Worm (Caenorhabditis elegans) whole organism, L1 larva: ENCODE measurements around the gene R04E5.9.
A peak's percentile ranks its signal among the peaks of the same experiment; 100 is the strongest.

Source experiments
- F16B12.6 ChIP-seq: fragments of 150-350 bp; optimal IDR thresholded peaks from 2 replicates; lab custom pipeline; 2014; ENCODE audit warnings: missing biosample characterization, missing genetic modification characterization
- Y116A8C.19 ChIP-seq: sonication (generic microtip); optimal IDR thresholded peaks from 2 replicates; lab custom pipeline; 2016; ENCODE audit warnings: missing compliant biosample characterization, missing genetic modification characterization, borderline replicate concordance
- ceh-8 ChIP-seq: fragments of 200-800 bp; sonication (Bioruptor generic); optimal IDR thresholded peaks from 2 replicates; lab custom pipeline; 2018; ENCODE audit warnings: mild to moderate bottlenecking, missing genetic modification characterization, moderate library complexity, missing compliant biosample characterization
- ceh-82 ChIP-seq, 3 experiments: fragments of 150-350 bp in 1 of 3; sonication (generic microtip) in 2 of 3; optimal IDR thresholded peaks; 2 replicates each; lab custom pipeline; 2014 to 2017; ENCODE audit warnings: missing biosample characterization in 3 of 3, missing genetic modification characterization in 3 of 3
- ceh-90 ChIP-seq: sonication (generic microtip); optimal IDR thresholded peaks from 2 replicates; lab custom pipeline; 2016; ENCODE audit warnings: missing genetic modification characterization, missing compliant biosample characterization
- ces-1 ChIP-seq: fragments of 150-350 bp; optimal IDR thresholded peaks from 2 replicates; lab custom pipeline; 2014; ENCODE audit warnings: missing biosample characterization, missing genetic modification reagents, missing genetic modification characterization
- efl-1 ChIP-seq, 4 experiments: fragments of 150-350 bp; optimal IDR thresholded peaks in 3 of 4; peaks in 1 of 4; 1 replicate in 1 of 4; 2 replicates in 3 of 4; lab custom pipeline; 2014; ENCODE audit warnings: missing biosample characterization in 2 of 4, missing genetic modification characterization in 2 of 4, missing genetic modification reagents in 2 of 4
- efl-3 ChIP-seq: fragments of 200-800 bp; sonication (Bioruptor generic); optimal IDR thresholded peaks from 2 replicates; lab custom pipeline; 2018; ENCODE audit warnings: mild to moderate bottlenecking, missing genetic modification characterization, missing compliant biosample characterization
- egl-27 ChIP-seq, 2 experiments: fragments of 150-350 bp in 1 of 2; sonication (generic microtip); optimal IDR thresholded peaks; 3 replicates each; lab custom pipeline; 2017 to 2018; ENCODE audit warnings: missing biosample characterization in 2 of 2, missing genetic modification characterization in 2 of 2, missing genetic modification reagents in 2 of 2
- elt-2 ChIP-seq: sonication (generic microtip); optimal IDR thresholded peaks from 2 replicates; lab custom pipeline; 2016; ENCODE audit warnings: missing genetic modification characterization, mild to moderate bottlenecking, inconsistent platforms, missing compliant biosample characterization, missing genetic modification reagents
- ets-5 ChIP-seq: fragments of 200-800 bp; sonication (Bioruptor generic); IDR thresholded peaks from 2 replicates; pipeline ENCODE4 v1.3.6; 2022; ENCODE audit warnings: missing genetic modification characterization, missing compliant biosample characterization
- fkh-10 ChIP-seq: sonication (generic microtip); optimal IDR thresholded peaks from 2 replicates; lab custom pipeline; 2017; ENCODE audit warnings: missing biosample characterization, missing genetic modification reagents, missing genetic modification characterization
- fkh-8 ChIP-seq: sonication (generic microtip); optimal IDR thresholded peaks from 2 replicates; lab custom pipeline; 2016; ENCODE audit warnings: mild to moderate bottlenecking, missing genetic modification characterization, missing compliant biosample characterization
- hlh-17 ChIP-seq: fragments of 200-800 bp; sonication (Bioruptor generic); optimal IDR thresholded peaks from 2 replicates; lab custom pipeline; 2018; ENCODE audit warnings: missing genetic modification characterization, mild to moderate bottlenecking, missing compliant biosample characterization, moderate library complexity, borderline replicate concordance
- hlh-4 ChIP-seq: sonication (generic microtip); optimal IDR thresholded peaks from 2 replicates; lab custom pipeline; 2016; ENCODE audit warnings: mild to moderate bottlenecking, missing genetic modification characterization, missing compliant biosample characterization
- irx-1 ChIP-seq: sonication (generic microtip); optimal IDR thresholded peaks from 2 replicates; lab custom pipeline; 2016; ENCODE audit warnings: missing genetic modification characterization, missing compliant biosample characterization
- jun-1 ChIP-seq: fragments of 150-350 bp; optimal IDR thresholded peaks from 2 replicates; lab custom pipeline; 2014; ENCODE audit warnings: missing biosample characterization, missing genetic modification reagents, missing genetic modification characterization
- lin-35 ChIP-seq, 2 experiments: fragments of 150-350 bp; optimal IDR thresholded peaks; 2 replicates each; lab custom pipeline; 2014; ENCODE audit warnings: missing biosample characterization in 2 of 2, missing genetic modification characterization in 2 of 2, missing genetic modification reagents in 2 of 2
- mab-9 ChIP-seq: fragments of 200-800 bp; sonication (Bioruptor generic); IDR thresholded peaks from 2 replicates; pipeline ENCODE4 v1.3.6; 2022; ENCODE audit warnings: missing genetic modification reagents, missing genetic modification characterization, missing compliant biosample characterization
- mep-1 ChIP-seq: fragments of 150-350 bp; optimal IDR thresholded peaks from 2 replicates; lab custom pipeline; 2014; ENCODE audit warnings: missing biosample characterization, missing genetic modification characterization
- nhr-19 ChIP-seq: fragments of 200-800 bp; sonication (Bioruptor generic); conservative IDR thresholded peaks from 2 replicates; pipeline ENCODE4 v1.3.6; 2022; ENCODE audit warnings: missing genetic modification characterization, missing compliant biosample characterization
- nhr-20 ChIP-seq: sonication (generic microtip); optimal IDR thresholded peaks from 2 replicates; lab custom pipeline; 2016; ENCODE audit warnings: mild to moderate bottlenecking, missing genetic modification characterization, missing compliant biosample characterization
- nhr-237 ChIP-seq: fragments of 150-350 bp; optimal IDR thresholded peaks from 2 replicates; lab custom pipeline; 2014; ENCODE audit warnings: missing biosample characterization, missing genetic modification characterization
- nhr-28 ChIP-seq: fragments of 150-350 bp; optimal IDR thresholded peaks from 2 replicates; lab custom pipeline; 2014; ENCODE audit warnings: missing biosample characterization, missing genetic modification characterization
- nhr-71 ChIP-seq: sonication (generic microtip); optimal IDR thresholded peaks from 2 replicates; lab custom pipeline; 2016; ENCODE audit warnings: mild to moderate bottlenecking, missing genetic modification characterization, moderate library complexity, missing compliant biosample characterization
- nhr-76 ChIP-seq: sonication (generic microtip); optimal IDR thresholded peaks from 2 replicates; lab custom pipeline; 2017; ENCODE audit warnings: missing biosample characterization, missing genetic modification characterization
- nhr-85 ChIP-seq: sonication (generic microtip); peaks from one replicate; lab custom pipeline; 2016; ENCODE audit warnings: missing genetic modification characterization, inconsistent platforms, missing compliant biosample characterization
- pax-3 ChIP-seq: fragments of 200-800 bp; sonication (Bioruptor generic); optimal IDR thresholded peaks from 2 replicates; lab custom pipeline; 2018; ENCODE audit warnings: mild to moderate bottlenecking, missing genetic modification characterization, moderate library complexity, missing compliant biosample characterization
- rnt-1 ChIP-seq: sonication (generic microtip); optimal IDR thresholded peaks from 2 replicates; lab custom pipeline; 2016; ENCODE audit warnings: mild to moderate bottlenecking, missing genetic modification characterization, moderate library complexity, missing compliant biosample characterization
- skn-1 ChIP-seq: fragments of 150-350 bp; optimal IDR thresholded peaks from 2 replicates; lab custom pipeline; 2014; ENCODE audit warnings: missing biosample characterization, missing genetic modification characterization
- snu-23 ChIP-seq: sonication (generic microtip); optimal IDR thresholded peaks from 2 replicates; lab custom pipeline; 2016; ENCODE audit warnings: missing genetic modification characterization, missing compliant biosample characterization
- sptf-1 ChIP-seq: fragments of 150-350 bp; optimal IDR thresholded peaks from 2 replicates; lab custom pipeline; 2014; ENCODE audit warnings: missing biosample characterization, missing genetic modification characterization
- sup-37 ChIP-seq: fragments of 200-800 bp; sonication (Bioruptor generic); optimal IDR thresholded peaks from 2 replicates; lab custom pipeline; 2018; ENCODE audit warnings: mild to moderate bottlenecking, missing genetic modification characterization, missing compliant biosample characterization
- tbx-2 ChIP-seq: sonication (generic microtip); optimal IDR thresholded peaks from 2 replicates; lab custom pipeline; 2016; ENCODE audit warnings: missing genetic modification characterization, missing compliant biosample characterization
- tlp-1 ChIP-seq: fragments of 150-350 bp; optimal IDR thresholded peaks from 2 replicates; lab custom pipeline; 2014; ENCODE audit warnings: missing biosample characterization, missing genetic modification characterization
- unc-130 ChIP-seq: fragments of 150-350 bp; optimal IDR thresholded peaks from 2 replicates; lab custom pipeline; 2017; ENCODE audit warnings: missing biosample characterization, missing genetic modification characterization, inconsistent platforms
- unc-86 ChIP-seq: sonication (generic microtip); optimal IDR thresholded peaks from 2 replicates; lab custom pipeline; 2016; ENCODE audit warnings: missing genetic modification characterization, missing compliant biosample characterization
- zag-1 ChIP-seq: fragments of 150-350 bp; optimal IDR thresholded peaks from 2 replicates; lab custom pipeline; 2014; ENCODE audit warnings: missing biosample characterization, missing genetic modification characterization
- ztf-11 ChIP-seq, 2 experiments: sonication (generic microtip); optimal IDR thresholded peaks; 2 replicates each; lab custom pipeline; 2016 to 2017; ENCODE audit warnings: missing genetic modification characterization in 2 of 2, missing biosample characterization in 1 of 2, missing compliant biosample characterization in 1 of 2

R04E5.9 gene

ce11 chrX:8854409-8854808 lies 43.5 kb upstream of the R04E5.9 start:
- TF ChIP-seq zag-1 (tag; lab: Kevin White, UChicago) (no peak), ets-5 (GFP tag; lab: Robert Waterston, UW) (no peak), mab-9 (GFP tag; lab: Robert Waterston, UW) (no peak), fkh-8 (tag; lab: Kevin White, UChicago) (no peak), jun-1 (tag; lab: Kevin White, UChicago) (no peak), unc-86 (tag; lab: Kevin White, UChicago) (no peak), fkh-10 (GFP tag; lab: Kevin White, UChicago) (no peak), nhr-76 (tag; lab: Kevin White, UChicago) (no peak), nhr-28 (no peak), efl-3 (GFP tag; lab: Kevin White, UChicago) (no peak)

- TF ChIP-seq skn-1 (tag; lab: Kevin White, UChicago) (no peak), fkh-8 (tag; lab: Kevin White, UChicago) (no peak), lin-35 (GFP tag; optimal IDR thresholded peaks at IDR 0.05; lab: Kevin White, UChicago) (no peak), ets-5 (GFP tag; lab: Robert Waterston, UW) (no peak), mab-9 (GFP tag; lab: Robert Waterston, UW) (no peak), nhr-237 (tag; lab: Kevin White, UChicago) (no peak), nhr-71 (tag; lab: Kevin White, UChicago) (no peak), hlh-17 (no peak), nhr-85 (tag; lab: Kevin White, UChicago) (no peak), sup-37 (GFP tag; lab: Kevin White, UChicago) (no peak), hlh-4 (tag; lab: Kevin White, UChicago) (no peak), elt-2 (no peak), unc-130 (tag; lab: Kevin White, UChicago) (no peak), irx-1 (tag; lab: Kevin White, UChicago) (no peak), nhr-76 (tag; lab: Kevin White, UChicago) (no peak), nhr-19 (GFP tag; lab: Robert Waterston, UW) (no peak)
- TF ChIP-seq, all 84 proteins: peak for 0
These were observed 42.6 kb upstream of the R04E5.9 start, which contains the start of gene sprp-4 for ce11 chrX:8853524-8853923. TSS of gene sprp-4 (minus strand) at chrX:8853624.

- TF ChIP-seq elt-2, result peak; percentile 76
- peak in 1 of 2 experiments; percentile 17 for TF ChIP-seq lin-35 (GFP tag; optimal IDR thresholded peaks at IDR 0.05; lab: Kevin White, UChicago)
- no peak for TF ChIP-seq Y116A8C.19 (tag; lab: Kevin White, UChicago)
These were observed 35.7 kb upstream of the R04E5.9 start, which contains the start of gene C28G1.10 for ce11 chrX:8846447-8847237. TSS of gene C28G1.10 (plus strand) at chrX:8847122.

ce11 chrX:8843988-8844387 lies 33.0 kb upstream of the R04E5.9 start, which contains the start of gene ubc-23:
TSS of gene ubc-23 (plus strand) at chrX:8844288.
- no peak for TF ChIP-seq efl-3 (GFP tag; lab: Kevin White, UChicago)
- no peak for TF ChIP-seq mep-1 (tag; lab: Kevin White, UChicago)
- TF ChIP-seq ceh-8 (GFP tag; lab: Kevin White, UChicago), result no peak
- no peak for TF ChIP-seq fkh-10 (GFP tag; lab: Kevin White, UChicago)
- TF ChIP-seq nhr-20, result no peak
- TF ChIP-seq efl-1 (optimal IDR thresholded peaks at IDR 0.05; lab: Kevin White, UChicago), result no peak
- TF ChIP-seq efl-1 (GFP tag; optimal IDR thresholded peaks at IDR 0.05 in 1 of 2; lab: Kevin White, UChicago), result no peak
- no peak for TF ChIP-seq tbx-2
- no peak for TF ChIP-seq pax-3 (tag; lab: Kevin White, UChicago)
- TF ChIP-seq ceh-82 (tag; optimal IDR thresholded peaks at IDR 0.05; lab: Kevin White, UChicago), result no peak
- TF ChIP-seq ztf-11 (tag; optimal IDR thresholded peaks at IDR 0.05; lab: Kevin White, UChicago), result no peak
- TF ChIP-seq rnt-1, result no peak
- TF ChIP-seq nhr-237 (tag; lab: Kevin White, UChicago), result no peak
- TF ChIP-seq ceh-90, result no peak
- no peak for TF ChIP-seq snu-23 (GFP tag; lab: Kevin White, UChicago)
- no peak for TF ChIP-seq tlp-1
- TF ChIP-seq ces-1 (GFP tag; lab: Kevin White, UChicago), result no peak
- no peak for TF ChIP-seq F16B12.6 (tag; lab: Kevin White, UChicago)
- no peak for TF ChIP-seq sptf-1 (tag; lab: Kevin White, UChicago)
- no peak for TF ChIP-seq egl-27 (tag; optimal IDR thresholded peaks at IDR 0.05; lab: Kevin White, UChicago)
- no peak for TF ChIP-seq skn-1 (tag; lab: Kevin White, UChicago)
